Fruit fly (Drosophila melanogaster) whole organism, embryonic: Measurements from ENCODE around the gene AstA-R2.

Experiments
- Asciz ChIP-seq: fragments of 200-800 bp; sonication (Bioruptor generic); optimal IDR thresholded peaks from 2 replicates; lab custom pipeline; 2017; ENCODE audit warnings: missing biosample characterization, mild to moderate bottlenecking, missing genetic modification characterization, missing genetic modification reagents
- Awh ChIP-seq: fragments of 200-800 bp; sonication (Bioruptor generic); IDR thresholded peaks from 2 replicates; pipeline ENCODE4, ENCODE4 v1.3.6; 2022; ENCODE audit warnings: missing biosample characterization, missing genetic modification characterization
- Bgb ChIP-seq: fragments of 200-800 bp; sonication (Bioruptor generic); IDR thresholded peaks from 2 replicates; pipeline ENCODE4 v1.3.6; 2022; ENCODE audit warnings: missing biosample characterization, missing genetic modification characterization; ENCODE audit not compliant: partially characterized antibody
- CG12071 ChIP-seq: fragments of 200-800 bp; sonication (Bioruptor generic); optimal IDR thresholded peaks from 3 replicates; lab custom pipeline; 2018; ENCODE audit warnings: missing biosample characterization, mild to moderate bottlenecking, missing genetic modification characterization
- CG1233 ChIP-seq: fragments of 200-800 bp; sonication (Bioruptor generic); optimal IDR thresholded peaks from 4 replicates; lab custom pipeline; 2018; ENCODE audit warnings: missing biosample characterization, mild to moderate bottlenecking, missing genetic modification characterization
- CG13296 ChIP-seq: fragments of 200-800 bp; sonication (Bioruptor generic); optimal IDR thresholded peaks from 3 replicates; lab custom pipeline; 2018; ENCODE audit warnings: missing biosample characterization, mild to moderate bottlenecking, missing genetic modification characterization
- CG13624 ChIP-seq: fragments of 200-800 bp; sonication (Bioruptor generic); optimal IDR thresholded peaks from 2 replicates; lab custom pipeline; 2016; ENCODE audit warnings: missing biosample characterization, missing genetic modification characterization
- CG14441 ChIP-seq: fragments of 200-800 bp; sonication (Bioruptor generic); IDR thresholded peaks from 2 replicates; pipeline ENCODE4 v1.3.6; 2022; ENCODE audit warnings: missing biosample characterization, missing genetic modification characterization
- CG16779 ChIP-seq: fragments of 200-800 bp; sonication (Bioruptor generic); IDR thresholded peaks from 2 replicates; pipeline ENCODE4 v1.3.6; 2022; ENCODE audit warnings: missing biosample characterization, missing genetic modification characterization
- CG16813 ChIP-seq: fragments of 200-800 bp; sonication (Bioruptor generic); IDR thresholded peaks from 3 replicates; pipeline ENCODE4 v1.3.6; 2022; ENCODE audit warnings: missing biosample characterization, missing genetic modification characterization; ENCODE audit not compliant: partially characterized antibody
- CG17361 ChIP-seq: fragments of 200-800 bp; sonication (Bioruptor generic); IDR thresholded peaks from 3 replicates; pipeline ENCODE4 v1.3.6; 2022; ENCODE audit warnings: missing biosample characterization, missing genetic modification characterization
- CG17568 ChIP-seq: fragments of 200-800 bp; sonication (Bioruptor generic); optimal IDR thresholded peaks from 2 replicates; lab custom pipeline; 2018; ENCODE audit warnings: missing biosample characterization, mild to moderate bottlenecking, missing genetic modification characterization, moderate library complexity
- CG17829 ChIP-seq: fragments of 200-800 bp; optimal IDR thresholded peaks from 2 replicates; lab custom pipeline; 2019; ENCODE audit warnings: missing biosample characterization, mild to moderate bottlenecking, missing genetic modification characterization, moderate library complexity
- CG18262 ChIP-seq: fragments of 200-800 bp; optimal IDR thresholded peaks from 3 replicates; lab custom pipeline; 2019; ENCODE audit warnings: missing biosample characterization, mild to moderate bottlenecking, missing genetic modification characterization, moderate library complexity
- CG2129 ChIP-seq: fragments of 200-800 bp; sonication (Bioruptor generic); IDR thresholded peaks from 2 replicates; pipeline ENCODE4 v1.3.6; 2022; ENCODE audit warnings: missing biosample characterization, missing genetic modification characterization; ENCODE audit not compliant: partially characterized antibody
- CG31365 ChIP-seq: fragments of 200-800 bp; sonication (Bioruptor generic); optimal IDR thresholded peaks from 2 replicates; lab custom pipeline; 2018; ENCODE audit warnings: missing biosample characterization, mild to moderate bottlenecking, missing genetic modification characterization
- CG31441 ChIP-seq: fragments of 200-800 bp; sonication (Bioruptor generic); IDR thresholded peaks from 2 replicates; pipeline ENCODE4 v1.3.6; 2022; ENCODE audit warnings: missing biosample characterization, missing genetic modification characterization
- CG32767 ChIP-seq: fragments of 200-800 bp; sonication (Bioruptor generic); IDR thresholded peaks from 2 replicates; pipeline ENCODE4 v1.3.6; 2022; ENCODE audit warnings: missing biosample characterization, missing genetic modification characterization
- CG32772 ChIP-seq: fragments of 200-800 bp; sonication (Bioruptor generic); IDR thresholded peaks from 2 replicates; pipeline ENCODE4 v1.3.6; 2022; ENCODE audit warnings: missing biosample characterization, missing genetic modification characterization
- CG4730 ChIP-seq: fragments of 200-800 bp; sonication (Bioruptor generic); IDR thresholded peaks from 2 replicates; pipeline ENCODE4 v1.3.6; 2022; ENCODE audit warnings: missing biosample characterization, missing genetic modification characterization
- CG7928 ChIP-seq: fragments of 200-800 bp; sonication (Bioruptor generic); optimal IDR thresholded peaks from 2 replicates; lab custom pipeline; 2017; ENCODE audit warnings: missing biosample characterization, mild to moderate bottlenecking, missing genetic modification characterization
- CG8944 ChIP-seq: fragments of 200-800 bp; sonication (Bioruptor generic); optimal IDR thresholded peaks from 3 replicates; lab custom pipeline; 2016; ENCODE audit warnings: missing biosample characterization, missing genetic modification characterization
- CG9817 ChIP-seq: fragments of 200-800 bp; sonication (Bioruptor generic); optimal IDR thresholded peaks from 2 replicates; lab custom pipeline; 2018; ENCODE audit warnings: missing biosample characterization, mild to moderate bottlenecking, missing genetic modification characterization, moderate library complexity
- CG9876 ChIP-seq: fragments of 200-800 bp; sonication (Bioruptor generic); optimal IDR thresholded peaks from 2 replicates; lab custom pipeline; 2016; ENCODE audit warnings: missing biosample characterization, missing genetic modification characterization
- CHES-1-like ChIP-seq: fragments of 200-800 bp; sonication (Bioruptor generic); optimal IDR thresholded peaks from 2 replicates; lab custom pipeline; 2016; ENCODE audit warnings: missing biosample characterization, missing genetic modification characterization
- D19A ChIP-seq: fragments of 200-800 bp; optimal IDR thresholded peaks from 3 replicates; lab custom pipeline; 2019; ENCODE audit warnings: missing biosample characterization, mild to moderate bottlenecking, missing genetic modification characterization, moderate library complexity
- Dek ChIP-seq: fragments of 200-800 bp; sonication (Bioruptor generic); optimal IDR thresholded peaks from 3 replicates; lab custom pipeline; 2019; ENCODE audit warnings: missing biosample characterization, mild to moderate bottlenecking, missing genetic modification characterization, moderate library complexity
- Eip74EF ChIP-seq, 2 experiments: fragments of 200-800 bp in 1 of 2; fragments of >200 bp in 1 of 2; sonication (Bioruptor generic) in 1 of 2; optimal IDR thresholded peaks; 2 replicates each; lab custom pipeline; 2017 to 2019; ENCODE audit warnings: missing biosample characterization in 2 of 2, missing genetic modification characterization in 2 of 2, mild to moderate bottlenecking in 1 of 2, moderate library complexity in 1 of 2
- Hand ChIP-seq: fragments of 200-800 bp; sonication (Bioruptor generic); optimal IDR thresholded peaks from 2 replicates; lab custom pipeline; 2017; ENCODE audit warnings: mild to moderate bottlenecking, missing biosample characterization, missing genetic modification reagents, missing genetic modification characterization
- Lpt ChIP-seq: fragments of >200 bp; optimal IDR thresholded peaks from 2 replicates; lab custom pipeline; 2018; ENCODE audit warnings: missing biosample characterization, missing genetic modification characterization
- Pdp1 ChIP-seq, 2 experiments: fragments of 200-800 bp; sonication (Bioruptor generic); optimal IDR thresholded peaks; 3 replicates each; lab custom pipeline; 2016; ENCODE audit warnings: missing biosample characterization in 2 of 2, missing genetic modification characterization in 2 of 2, mild to moderate bottlenecking in 1 of 2, moderate library complexity in 1 of 2
- Scr ChIP-seq: fragments of 200-800 bp; sonication (Bioruptor generic); IDR thresholded peaks from 2 replicates; pipeline ENCODE4 v1.3.6; 2022; ENCODE audit warnings: missing biosample characterization, missing genetic modification characterization; ENCODE audit not compliant: partially characterized antibody
- Sry-δ ChIP-seq: fragments of 200-800 bp; sonication (Bioruptor generic); optimal IDR thresholded peaks from 2 replicates; lab custom pipeline; 2016; ENCODE audit warnings: missing biosample characterization, missing genetic modification characterization
- abd-A ChIP-seq: fragments of 200-800 bp; sonication (Bioruptor generic); optimal IDR thresholded peaks from 3 replicates; lab custom pipeline; 2019; ENCODE audit warnings: missing biosample characterization, mild to moderate bottlenecking, missing genetic modification characterization, moderate library complexity
- al ChIP-seq: fragments of 200-800 bp; sonication (Bioruptor generic); IDR thresholded peaks from 2 replicates; pipeline ENCODE4 v1.3.6; 2022; ENCODE audit warnings: missing biosample characterization, missing genetic modification characterization
- ara ChIP-seq: fragments of 200-800 bp; sonication (Bioruptor generic); IDR thresholded peaks from 2 replicates; pipeline ENCODE4 v1.3.6; 2022; ENCODE audit warnings: missing biosample characterization, missing genetic modification characterization
- bigmax ChIP-seq: fragments of 200-800 bp; sonication (Bioruptor generic); optimal IDR thresholded peaks from 2 replicates; lab custom pipeline; 2018; ENCODE audit warnings: missing biosample characterization, mild to moderate bottlenecking, missing genetic modification characterization
- btn ChIP-seq: fragments of 200-800 bp; sonication (Bioruptor generic); optimal IDR thresholded peaks from 2 replicates; lab custom pipeline; 2016; ENCODE audit warnings: missing biosample characterization, missing genetic modification characterization
- chif ChIP-seq, 2 experiments: fragments of 200-800 bp; sonication (Bioruptor generic); optimal IDR thresholded peaks; 3 replicates each; lab custom pipeline; 2016; ENCODE audit warnings: missing biosample characterization in 2 of 2, missing genetic modification characterization in 2 of 2
- dimm ChIP-seq: fragments of 200-800 bp; sonication (Bioruptor generic); IDR thresholded peaks from 2 replicates; pipeline ENCODE4 v1.3.6; 2022; ENCODE audit warnings: missing biosample characterization, missing genetic modification characterization
- dmrt99B ChIP-seq: fragments of 200-800 bp; sonication (Bioruptor generic); optimal IDR thresholded peaks from 2 replicates; lab custom pipeline; 2018; ENCODE audit warnings: missing biosample characterization, mild to moderate bottlenecking, missing genetic modification characterization, moderate library complexity
- gem ChIP-seq: fragments of 200-800 bp; sonication (Bioruptor generic); optimal IDR thresholded peaks from 2 replicates; lab custom pipeline; 2019; ENCODE audit warnings: missing biosample characterization, mild to moderate bottlenecking, missing genetic modification characterization, moderate library complexity
- hb ChIP-seq: fragments of 200-800 bp; sonication (Bioruptor generic); IDR thresholded peaks from 3 replicates; pipeline ENCODE4 v1.3.6; 2022; ENCODE audit warnings: missing biosample characterization, missing genetic modification characterization; ENCODE audit not compliant: partially characterized antibody
- lola ChIP-seq, 3 experiments: fragments of >200 bp in 2 of 3; fragments of 200-800 bp in 1 of 3; sonication (Bioruptor generic) in 1 of 3; optimal IDR thresholded peaks; 2 replicates each; lab custom pipeline; 2017 to 2019; ENCODE audit warnings: missing biosample characterization in 3 of 3, missing genetic modification characterization in 3 of 3, mild to moderate bottlenecking in 1 of 3, moderate library complexity in 1 of 3
- mirr ChIP-seq: fragments of 200-800 bp; sonication (Bioruptor generic); optimal IDR thresholded peaks from 3 replicates; lab custom pipeline; 2018; ENCODE audit warnings: missing biosample characterization, mild to moderate bottlenecking, missing genetic modification characterization
- onecut ChIP-seq: fragments of 200-800 bp; sonication (Bioruptor generic); IDR thresholded peaks from 2 replicates; pipeline ENCODE4 v1.3.6; 2022; ENCODE audit warnings: missing biosample characterization, missing genetic modification characterization
- phol ChIP-seq: fragments of 200-800 bp; sonication (Bioruptor generic); optimal IDR thresholded peaks from 3 replicates; lab custom pipeline; 2018; ENCODE audit warnings: missing biosample characterization, mild to moderate bottlenecking, missing genetic modification characterization, moderate library complexity
- tap ChIP-seq: fragments of 200-800 bp; optimal IDR thresholded peaks from 3 replicates; lab custom pipeline; 2019; ENCODE audit warnings: missing biosample characterization, mild to moderate bottlenecking, missing genetic modification characterization, moderate library complexity
- usp ChIP-seq: fragments of >200 bp; optimal IDR thresholded peaks from 2 replicates; lab custom pipeline; 2017; ENCODE audit warnings: missing biosample characterization, missing genetic modification characterization
- vvl ChIP-seq: fragments of 200-800 bp; sonication (Bioruptor generic); IDR thresholded peaks from 2 replicates; pipeline ENCODE4 v1.3.6; 2022; ENCODE audit warnings: missing biosample characterization, missing genetic modification characterization
- wdn ChIP-seq: fragments of 200-800 bp; sonication (Bioruptor generic); IDR thresholded peaks from 2 replicates; pipeline ENCODE4 v1.3.6; 2022; ENCODE audit warnings: missing biosample characterization, missing genetic modification characterization

Gene AstA-R2

dm6 chr3R:28687969-28688368 is 56.6 kb downstream of the AstA-R2 start (continued):
- no peak for TF ChIP-seq CG16779 (GFP tag; lab: Robert Waterston, UW)
- no peak for TF ChIP-seq CG14441
- no peak for TF ChIP-seq gem
- TF ChIP-seq Awh (GFP tag; lab: Robert Waterston, UW): 0 out of 2 replicates have a peak, but pooled peaks have one; percentile 40
- TF ChIP-seq Hand: no peak
- TF ChIP-seq CG16813 (GFP tag; lab: Robert Waterston, UW): no peak
- TF ChIP-seq CG17829 (tag; lab: Kevin White, UChicago): no peak
- no peak for TF ChIP-seq wdn (GFP tag; lab: Robert Waterston, UW)
- TF ChIP-seq vvl (GFP tag; lab: Robert Waterston, UW): peak; percentile 13; the same call in 1 of the 2 replicates
- no peak for TF ChIP-seq CHES-1-like
- no peak for TF ChIP-seq al (GFP tag; lab: Robert Waterston, UW)
- no peak for TF ChIP-seq bigmax (GFP tag; lab: Kevin White, UChicago)
- TF ChIP-seq Scr: no peak
- TF ChIP-seq Asciz (GFP tag; lab: Kevin White, UChicago): no peak
- TF ChIP-seq hb (GFP tag; lab: Robert Waterston, UW): no peak
- no peak for TF ChIP-seq CG13296 (GFP tag; lab: Kevin White, UChicago)
- no peak for TF ChIP-seq CG18262 (tag; lab: Kevin White, UChicago)
- no peak for TF ChIP-seq Bgb (GFP tag; lab: Robert Waterston, UW)
- no peak for TF ChIP-seq CG32767 (GFP tag; lab: Robert Waterston, UW)
- TF ChIP-seq phol (tag; lab: Kevin White, UChicago): no peak
- no peak for TF ChIP-seq tap (tag; lab: Kevin White, UChicago)
- TF ChIP-seq Eip74EF (GFP tag; optimal IDR thresholded peaks at IDR 0.05; lab: Kevin White, UChicago): peak in 1 of 2 experiments; percentile 52
- 0 out of 2 replicates have a peak, but pooled peaks have one; percentile 34 for TF ChIP-seq ara (GFP tag; lab: Robert Waterston, UW)
- no peak for TF ChIP-seq CG17568 (GFP tag; lab: Kevin White, UChicago)
- TF ChIP-seq abd-A: peak; percentile 73
- TF ChIP-seq CG17361 (GFP tag; lab: Robert Waterston, UW): no peak
- peak; percentile 3 for TF ChIP-seq dmrt99B (tag; lab: Kevin White, UChicago)
- TF ChIP-seq Pdp1 (GFP tag; optimal IDR thresholded peaks at IDR 0.05; lab: Kevin White, UChicago): peak in 1 of 2 experiments; percentile 9
- TF ChIP-seq chif (GFP tag; optimal IDR thresholded peaks at IDR 0.05; lab: Kevin White, UChicago): no peak
- TF ChIP-seq CG1233 (GFP tag; lab: Kevin White, UChicago): no peak
- TF ChIP-seq CG12071 (GFP tag; lab: Kevin White, UChicago): no peak
- no peak for TF ChIP-seq CG32772
- TF ChIP-seq CG8944: no peak
- no peak for TF ChIP-seq CG31365 (tag; lab: Kevin White, UChicago)
- no peak for TF ChIP-seq Sry-δ
- no peak for TF ChIP-seq Dek (tag; lab: Kevin White, UChicago)
- TF ChIP-seq mirr (GFP tag; lab: Kevin White, UChicago): peak; percentile 2
- TF ChIP-seq CG31441 (GFP tag; lab: Robert Waterston, UW): no peak
- no peak for TF ChIP-seq Lpt
- no peak for TF ChIP-seq usp (GFP tag; lab: Kevin White, UChicago)
- TF ChIP-seq btn (GFP tag; lab: Kevin White, UChicago): no peak
- no peak for TF ChIP-seq CG4730 (GFP tag; lab: Robert Waterston, UW)
- TF ChIP-seq CG9876 (GFP tag; lab: Kevin White, UChicago): no peak
- TF ChIP-seq CG7928 (GFP tag; lab: Kevin White, UChicago): no peak
- no peak for TF ChIP-seq CG9817 (tag; lab: Kevin White, UChicago)
- no peak for TF ChIP-seq lola (GFP tag; optimal IDR thresholded peaks at IDR 0.05; lab: Kevin White, UChicago)
- TF ChIP-seq D19A (tag; lab: Kevin White, UChicago): no peak
- TF ChIP-seq dimm (GFP tag; lab: Robert Waterston, UW): no peak
- no peak for TF ChIP-seq CG13624 (GFP tag; lab: Kevin White, UChicago)
- TF ChIP-seq onecut: no peak
- TF ChIP-seq CG2129 (GFP tag; lab: Robert Waterston, UW): no peak
